Worm (Caenorhabditis elegans) whole organism, midembryonic: Measurements from ENCODE around the gene T28A11.13.

Source experiments
- T22C8.4 ChIP-seq: fragments of 200-800 bp; sonication (Bioruptor generic); IDR thresholded peaks from 2 replicates; pipeline ENCODE4 v1.3.6; 2022; ENCODE audit warnings: missing genetic modification characterization, missing compliant biosample characterization
- cog-1 ChIP-seq: sonication (generic microtip); optimal IDR thresholded peaks from 2 replicates; lab custom pipeline; 2016; ENCODE audit warnings: missing genetic modification characterization, missing compliant biosample characterization
- flt-1 ChIP-seq: fragments of 200-800 bp; sonication (Bioruptor generic); IDR thresholded peaks from 2 replicates; pipeline ENCODE4 v1.3.6; 2022; ENCODE audit warnings: missing genetic modification characterization, missing compliant biosample characterization
- klf-2 ChIP-seq: fragments of 200-800 bp; sonication (Bioruptor generic); conservative IDR thresholded peaks from 2 replicates; pipeline ENCODE4 v1.3.6; 2022; ENCODE audit warnings: missing genetic modification reagents, missing genetic modification characterization, missing compliant biosample characterization
- tab-1 ChIP-seq: fragments of 200-800 bp; sonication (Bioruptor generic); IDR thresholded peaks from 2 replicates; pipeline ENCODE4 v1.3.6; 2022; ENCODE audit warnings: missing genetic modification characterization, missing compliant biosample characterization
- ztf-23 ChIP-seq: fragments of 200-800 bp; sonication (Bioruptor generic); IDR thresholded peaks from 2 replicates; pipeline ENCODE4 v1.3.6; 2022; ENCODE audit warnings: missing genetic modification reagents, missing genetic modification characterization, missing compliant biosample characterization

- TF ChIP-seq ztf-23 (GFP tag; lab: Robert Waterston, UW) (no peak), klf-2 (GFP tag; lab: Robert Waterston, UW) (no peak), tab-1 (GFP tag; lab: Robert Waterston, UW) (no peak), T22C8.4 (no peak), cog-1 (tag; lab: Kevin White, UChicago) (no peak), flt-1 (no peak)
These were observed 10.0 kb upstream of the T28A11.13 start, which contains the start of gene srbc-5 for ce11 chrV:3260075-3260474.
